Worm (Caenorhabditis elegans): ENCODE results near the gene T05A7.1.
A peak's percentile ranks its signal among the peaks of the same experiment; 100 is the strongest.

- TF ChIP-seq unc-39 (tag; optimal IDR thresholded peaks at IDR 0.05): no peak
- TF ChIP-seq lin-32 (GFP tag; optimal IDR thresholded peaks at IDR 0.05): no peak
- no peak for TF ChIP-seq snpc-4 (tag; optimal IDR thresholded peaks at IDR 0.05)
- no peak for TF ChIP-seq elt-3 (tag; optimal IDR thresholded peaks at IDR 0.05)
- TF ChIP-seq lsy-2 (tag; optimal IDR thresholded peaks at IDR 0.05): no peak
- TF ChIP-seq mls-2 (tag; optimal IDR thresholded peaks at IDR 0.05): no peak
- no peak for TF ChIP-seq nhr-76 (tag; optimal IDR thresholded peaks at IDR 0.05)
- TF ChIP-seq mep-1 (tag; optimal IDR thresholded peaks at IDR 0.05): no peak
- no peak for TF ChIP-seq lin-13 (tag; optimal IDR thresholded peaks at IDR 0.05)
- peak; percentile 40 for TF ChIP-seq unc-62 (GFP tag; optimal IDR thresholded peaks at IDR 0.05)
- no peak for TF ChIP-seq ztf-11 (tag; optimal IDR thresholded peaks at IDR 0.05)
Measured at ce11 chrII:4676241-4676640, 1.8 kb upstream of the T05A7.1 start.
